Worm (Caenorhabditis elegans): ENCODE data around the gene D1053.2.

DNA sequence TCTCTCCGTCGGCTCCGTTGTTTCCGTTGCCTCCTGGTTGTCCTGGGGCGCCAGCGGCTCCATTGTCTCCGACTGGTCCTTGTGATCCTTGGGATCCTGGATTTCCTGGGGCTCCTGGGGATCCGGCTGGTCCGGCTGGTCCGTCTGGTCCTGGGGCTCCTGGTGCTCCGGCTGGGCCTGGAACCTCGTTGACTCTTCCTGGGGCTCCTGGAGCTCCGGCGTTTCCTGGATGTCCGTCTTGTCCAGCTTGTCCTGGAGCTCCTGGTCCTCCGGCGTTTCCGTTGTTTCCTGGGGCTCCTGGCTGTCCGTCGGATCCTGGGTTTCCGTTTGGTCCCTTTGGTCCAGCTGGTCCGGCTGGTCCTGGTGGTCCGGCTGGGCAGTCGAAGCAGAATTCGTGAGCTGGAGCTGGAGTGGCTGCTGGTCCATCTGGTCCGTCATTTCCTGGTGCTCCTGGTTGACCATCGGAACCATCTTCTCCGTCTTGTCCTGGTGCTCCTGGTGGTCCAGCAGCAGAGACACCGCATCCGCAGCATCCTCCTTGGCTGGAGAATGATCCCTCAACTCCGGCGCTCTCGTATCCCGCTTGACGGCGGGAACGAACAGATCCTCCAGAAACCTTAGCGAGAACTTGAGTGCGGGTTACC, 16.4 kb upstream of the D1053.2 start:
- TF ChIP-seq zip-5 (tag; optimal IDR thresholded peaks at IDR 0.05) (no peak), ahr-1 (tag; optimal IDR thresholded peaks at IDR 0.05) (no peak), ref-2 (tag; optimal IDR thresholded peaks at IDR 0.05) (no peak), ttx-3 (tag; optimal IDR thresholded peaks at IDR 0.05) (no peak), ceh-24 (tag; optimal IDR thresholded peaks at IDR 0.05) (no peak), lin-11 (tag; optimal IDR thresholded peaks at IDR 0.05) (no peak), tbx-2 (tag; optimal IDR thresholded peaks at IDR 0.05) (no peak), pat-9 (tag; optimal IDR thresholded peaks at IDR 0.05) (no peak), rnt-1 (tag; optimal IDR thresholded peaks at IDR 0.05) (no peak), dmd-4 (tag; optimal IDR thresholded peaks at IDR 0.05; ENCODE audit: borderline replicate concordance) (no peak), ceh-48 (tag; optimal IDR thresholded peaks at IDR 0.05) (no peak), nhr-232 (tag; optimal IDR thresholded peaks at IDR 0.05) (no peak)
